Fruit fly (Drosophila melanogaster): ENCODE measurements around the gene loh.
A peak's percentile ranks its signal among the peaks of the same experiment; 100 is the strongest.

loh gene

DNA sequence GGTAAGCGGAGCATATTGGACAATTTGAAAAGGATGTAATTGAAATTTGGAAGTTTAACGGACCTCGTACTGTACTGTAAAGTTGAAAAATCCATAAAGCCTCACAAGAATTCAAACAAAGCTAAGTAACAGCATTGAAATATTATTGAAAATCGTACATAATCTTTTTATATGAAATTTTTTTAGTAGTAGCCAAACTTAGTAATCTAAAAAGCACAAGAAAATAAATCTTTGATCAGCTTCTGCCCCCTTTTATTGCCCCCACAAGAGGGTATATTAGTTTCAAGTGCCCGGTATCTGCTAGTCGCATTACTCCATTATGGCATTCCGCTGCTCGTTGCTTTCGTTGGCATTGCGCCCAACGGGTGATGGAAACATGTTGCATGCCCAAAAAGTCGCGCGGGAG is 24.5 kb downstream of the loh start (continued):
- peak; percentile 6 for TF ChIP-seq NC2β (GFP tag; optimal IDR thresholded peaks at IDR 0.05)
- TF ChIP-seq salm (tag; optimal IDR thresholded peaks at IDR 0.05): no peak
- peak; percentile 84 for TF ChIP-seq CG6689 (GFP tag; IDR thresholded peaks at IDR 0.05)
- TF ChIP-seq CG4404 (GFP tag; IDR thresholded peaks at IDR 0.05): peak; percentile 58; the same call in 1 of the 2 replicates
- 0 out of 2 replicates have a peak, but pooled peaks have one; percentile 20 for TF ChIP-seq ranshi (GFP tag; IDR thresholded peaks at IDR 0.05)
- TF ChIP-seq Hr78 (GFP tag; optimal IDR thresholded peaks at IDR 0.05): peak in 1 of 2 experiments; percentile 38
- peak; percentile 14 for TF ChIP-seq CG1647 (GFP tag; optimal IDR thresholded peaks at IDR 0.05)
- TF ChIP-seq fru (optimal IDR thresholded peaks at IDR 0.05): no peak
- 0 out of 2 replicates have a peak, but pooled peaks have one; percentile 15 for TF ChIP-seq HLH3B (GFP tag; IDR thresholded peaks at IDR 0.05)
- TF ChIP-seq Eip74EF (GFP tag; optimal IDR thresholded peaks at IDR 0.05): peak in 1 of 2 experiments; percentile 65
- TF ChIP-seq Mrtf (GFP tag; IDR thresholded peaks at IDR 0.05): 0 out of 3 replicates have a peak, but pooled peaks have one; percentile 46
- TF ChIP-seq Rx (GFP tag; IDR thresholded peaks at IDR 0.05): peak; percentile 26; the same call in 1 of the 2 replicates
- peak; percentile 17 for TF ChIP-seq CG10209 (GFP tag; optimal IDR thresholded peaks at IDR 0.05)
- peak; percentile 72 for TF ChIP-seq CG9727 (GFP tag; optimal IDR thresholded peaks at IDR 0.05)
- TF ChIP-seq CG18476 (GFP tag; optimal IDR thresholded peaks at IDR 0.05): peak; percentile 46
- peak; percentile 16 for TF ChIP-seq zen (tag; optimal IDR thresholded peaks at IDR 0.05)
- peak; percentile 4 for TF ChIP-seq Ets97D (GFP tag; optimal IDR thresholded peaks at IDR 0.05)
- TF ChIP-seq CG11504 (tag; optimal IDR thresholded peaks at IDR 0.05): peak; percentile 82
- no peak for TF ChIP-seq CG11456 (GFP tag; IDR thresholded peaks at IDR 0.05)
- no peak for TF ChIP-seq Hey (tag; optimal IDR thresholded peaks at IDR 0.05)
- TF ChIP-seq CG11695 (GFP tag; IDR thresholded peaks at IDR 0.05): peak; percentile 54; the same call in 2 of the 3 replicates
- TF ChIP-seq CG2199 (GFP tag; IDR thresholded peaks at IDR 0.05): 0 out of 3 replicates have a peak, but pooled peaks have one; percentile 30
- TF ChIP-seq Blimp-1 (GFP tag; optimal IDR thresholded peaks at IDR 0.05): peak; percentile 74
- TF ChIP-seq btn (GFP tag; optimal IDR thresholded peaks at IDR 0.05): peak; percentile 44
- peak; percentile 53 for TF ChIP-seq jumu (GFP tag; optimal IDR thresholded peaks at IDR 0.05)
- TF ChIP-seq sens (GFP tag): peak; percentile 93
- TF ChIP-seq Bteb2 (GFP tag; optimal IDR thresholded peaks at IDR 0.05): no peak
- TF ChIP-seq CrebB (tag; optimal IDR thresholded peaks at IDR 0.05): no peak
- TF ChIP-seq CkIIα-i1 (GFP tag; IDR thresholded peaks at IDR 0.05): no peak
- TF ChIP-seq CG6272 (GFP tag; IDR thresholded peaks at IDR 0.05): no peak
- peak; percentile 32 for TF ChIP-seq Nf-YB (GFP tag; optimal IDR thresholded peaks at IDR 0.05)
- peak; percentile 18 for TF ChIP-seq cato (GFP tag; optimal IDR thresholded peaks at IDR 0.05; ENCODE audit: borderline replicate concordance)
- TF ChIP-seq so (GFP tag; IDR thresholded peaks at IDR 0.05): 0 out of 3 replicates have a peak, but pooled peaks have one; percentile 11
- 0 out of 2 replicates have a peak, but pooled peaks have one; percentile 12 for TF ChIP-seq Drgx (GFP tag; IDR thresholded peaks at IDR 0.05)
- peak; percentile 63 for TF ChIP-seq Hr3 (GFP tag; optimal IDR thresholded peaks at IDR 0.05)
- TF ChIP-seq CG16815 (GFP tag; optimal IDR thresholded peaks at IDR 0.05): peak; percentile 57
- peak; percentile 40 for TF ChIP-seq Fer3 (tag; optimal IDR thresholded peaks at IDR 0.05)

DNA sequence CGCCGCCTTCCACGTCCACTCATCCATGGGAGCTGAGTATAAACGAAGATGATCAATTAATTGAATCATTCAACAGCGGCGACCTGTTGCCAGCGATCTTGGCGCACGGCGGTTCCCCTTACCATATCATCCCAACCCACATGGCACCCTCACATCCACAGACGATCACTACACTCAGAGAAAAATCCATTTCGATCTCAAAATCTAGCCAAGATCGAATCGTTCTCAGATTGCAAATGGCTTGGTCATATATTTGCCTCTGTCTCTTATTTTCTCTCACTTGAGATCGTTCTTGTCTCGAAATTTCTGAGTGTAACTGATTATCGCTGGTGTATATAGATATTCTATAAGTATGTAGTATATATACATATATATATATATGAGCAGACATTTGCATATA is 26.1 kb downstream of the loh start:
- TF ChIP-seq CkIIα-i1 (GFP tag; IDR thresholded peaks at IDR 0.05): no peak; the same call in 1 of the 2 replicates
- peak; percentile 75 for TF ChIP-seq slbo (GFP tag; IDR thresholded peaks at IDR 0.05)
- no peak for TF ChIP-seq Lpt (GFP tag; optimal IDR thresholded peaks at IDR 0.05)
- TF ChIP-seq ERR (GFP tag; optimal IDR thresholded peaks at IDR 0.05): no peak
- no peak for TF ChIP-seq knrl (GFP tag; IDR thresholded peaks at IDR 0.05; ENCODE audit: partially characterized antibody)
- TF ChIP-seq z (GFP tag; IDR thresholded peaks at IDR 0.05): no peak
- no peak for TF ChIP-seq crol (GFP tag; IDR thresholded peaks at IDR 0.05)
- peak; percentile 16 for TF ChIP-seq pnt (GFP tag; optimal IDR thresholded peaks at IDR 0.05)
- peak; percentile 62 for TF ChIP-seq Meics (GFP tag; optimal IDR thresholded peaks at IDR 0.05)
- TF ChIP-seq CG31224 (GFP tag; IDR thresholded peaks at IDR 0.05): peak; percentile 44; the same call in 1 of the 2 replicates
- TF ChIP-seq ken (GFP tag; IDR thresholded peaks at IDR 0.05): peak; percentile 55; the same call in 1 of the 3 replicates
- no peak for TF ChIP-seq CG8359 (GFP tag; optimal IDR thresholded peaks at IDR 0.05; ENCODE audit: borderline replicate concordance)
- TF ChIP-seq onecut (GFP tag; IDR thresholded peaks at IDR 0.05): peak; percentile 38; the same call in 1 of the 2 replicates
- TF ChIP-seq CG33213 (GFP tag; optimal IDR thresholded peaks at IDR 0.05): no peak
- TF ChIP-seq HLH54F (GFP tag; optimal IDR thresholded peaks at IDR 0.05): peak; percentile 24
- TF ChIP-seq CG9817 (tag; optimal IDR thresholded peaks at IDR 0.05): peak; percentile 64
- peak in 1 of 2 experiments; percentile 4 for TF ChIP-seq Hr78 (GFP tag; optimal IDR thresholded peaks at IDR 0.05)
- TF ChIP-seq Drgx (GFP tag; IDR thresholded peaks at IDR 0.05): peak; percentile 80
